Fruit fly (Drosophila melanogaster) whole organism, adult: ENCODE measurements around the gene CG8773.

Experiments used
- CG11617 ChIP-seq: fragments of 200-800 bp; sonication (Bioruptor generic); optimal IDR thresholded peaks from 2 replicates; lab custom pipeline; 2017; ENCODE audit warnings: mild to moderate bottlenecking, missing biosample characterization, missing genetic modification reagents, missing genetic modification characterization
- CG12768 ChIP-seq: fragments of 200-800 bp; sonication (Bioruptor generic); optimal IDR thresholded peaks from 2 replicates; lab custom pipeline; 2017; ENCODE audit warnings: missing biosample characterization, missing genetic modification characterization, mild to moderate bottlenecking, moderate library complexity, missing genetic modification reagents
- CG14711 ChIP-seq: fragments of 200-800 bp; sonication (Bioruptor generic); optimal IDR thresholded peaks from 2 replicates; lab custom pipeline; 2018; ENCODE audit warnings: missing biosample characterization, mild to moderate bottlenecking, missing genetic modification characterization, moderate library complexity
- CG1620 ChIP-seq: fragments of 200-800 bp; sonication (Bioruptor generic); optimal IDR thresholded peaks from 2 replicates; lab custom pipeline; 2016; ENCODE audit warnings: missing biosample characterization, missing genetic modification characterization
- CG33017 ChIP-seq: fragments of 200-800 bp; sonication (Bioruptor generic); optimal IDR thresholded peaks from 2 replicates; lab custom pipeline; 2018; ENCODE audit warnings: missing biosample characterization, mild to moderate bottlenecking, missing genetic modification characterization, moderate library complexity
- CG5204 ChIP-seq: fragments of 200-800 bp; sonication (Bioruptor generic); optimal IDR thresholded peaks from 2 replicates; lab custom pipeline; 2016; ENCODE audit warnings: missing biosample characterization, missing genetic modification characterization
- CG7045 ChIP-seq: fragments of 200-800 bp; sonication (Bioruptor generic); optimal IDR thresholded peaks from 2 replicates; lab custom pipeline; 2017; ENCODE audit warnings: missing biosample characterization, mild to moderate bottlenecking, missing genetic modification characterization
- CG7101 ChIP-seq: fragments of 200-800 bp; sonication (Bioruptor generic); optimal IDR thresholded peaks from 2 replicates; lab custom pipeline; 2018; ENCODE audit warnings: missing biosample characterization, mild to moderate bottlenecking, missing genetic modification characterization, moderate library complexity
- Clk ChIP-seq: fragments of 200-800 bp; sonication (Bioruptor generic); optimal IDR thresholded peaks from 2 replicates; lab custom pipeline; 2017; ENCODE audit warnings: missing biosample characterization, missing genetic modification characterization
- Crg-1 ChIP-seq: fragments of 200-800 bp; sonication (Bioruptor generic); optimal IDR thresholded peaks from 2 replicates; lab custom pipeline; 2016; ENCODE audit warnings: missing biosample characterization, missing genetic modification characterization
- Hr96 ChIP-seq: fragments of 200-800 bp; sonication (Bioruptor generic); optimal IDR thresholded peaks from 2 replicates; lab custom pipeline; 2016; ENCODE audit warnings: missing biosample characterization, missing genetic modification characterization
- Mnt ChIP-seq: fragments of 200-800 bp; sonication (Bioruptor generic); optimal IDR thresholded peaks from 2 replicates; lab custom pipeline; 2016; ENCODE audit warnings: missing biosample characterization, mild to moderate bottlenecking, missing genetic modification characterization
- bab1 ChIP-seq: fragments of 200-800 bp; sonication (Bioruptor generic); optimal IDR thresholded peaks from 3 replicates; lab custom pipeline; 2019; ENCODE audit warnings: missing biosample characterization, mild to moderate bottlenecking, missing genetic modification characterization, moderate library complexity
- cic ChIP-seq: fragments of 200-800 bp; sonication (Bioruptor generic); optimal IDR thresholded peaks from 2 replicates; lab custom pipeline; 2017; ENCODE audit warnings: missing biosample characterization, mild to moderate bottlenecking, missing genetic modification characterization, moderate library complexity
- cnc ChIP-seq, 2 experiments: fragments of >200 bp; optimal IDR thresholded peaks; 2 replicates each; lab custom pipeline; 2017
- kay ChIP-seq: fragments of 200-800 bp; sonication (Bioruptor generic); peaks from one replicate; lab custom pipeline; 2016; ENCODE audit warnings: missing biosample characterization, missing genetic modification characterization, borderline replicate concordance
- ovo ChIP-seq: fragments of 200-800 bp; sonication (Bioruptor generic); optimal IDR thresholded peaks from 2 replicates; lab custom pipeline; 2016; ENCODE audit warnings: missing biosample characterization, missing genetic modification characterization
- pad ChIP-seq: fragments of 200-800 bp; sonication (Bioruptor generic); optimal IDR thresholded peaks from 3 replicates; lab custom pipeline; 2017; ENCODE audit warnings: missing biosample characterization, missing genetic modification characterization, mild to moderate bottlenecking, moderate library complexity, missing genetic modification reagents
- tj ChIP-seq: fragments of 200-800 bp; sonication (Bioruptor generic); optimal IDR thresholded peaks from 3 replicates; lab custom pipeline; 2017; ENCODE audit warnings: missing biosample characterization, mild to moderate bottlenecking, missing genetic modification characterization, moderate library complexity
- toe ChIP-seq: fragments of 200-800 bp; sonication (Bioruptor generic); optimal IDR thresholded peaks from 2 replicates; lab custom pipeline; 2016; ENCODE audit warnings: missing biosample characterization, missing genetic modification characterization

The CG8773 gene

dm6 chr3R:13294461-13294860 lies at the start of gene CG8773:
Gene CG8773 (plus strand): TSS chr3R:13294748.
- no peak for TF ChIP-seq kay (GFP tag; lab: Kevin White, UChicago)
- no peak for TF ChIP-seq Crg-1 (GFP tag; lab: Kevin White, UChicago)
- TF ChIP-seq Mnt (GFP tag; lab: Kevin White, UChicago): no peak
- no peak for TF ChIP-seq tj (GFP tag; lab: Kevin White, UChicago)
- TF ChIP-seq cic: no peak
- TF ChIP-seq CG7045 (GFP tag; lab: Kevin White, UChicago): no peak
- TF ChIP-seq CG12768 (GFP tag; lab: Kevin White, UChicago): no peak
- TF ChIP-seq CG7101 (tag; lab: Kevin White, UChicago): no peak
- TF ChIP-seq Clk (GFP tag; lab: Kevin White, UChicago): no peak
- TF ChIP-seq toe (GFP tag; lab: Kevin White, UChicago): no peak

- TF ChIP-seq toe (GFP tag; lab: Kevin White, UChicago) (no peak), CG7101 (tag; lab: Kevin White, UChicago) (no peak), ovo (GFP tag; lab: Kevin White, UChicago) (no peak), bab1 (no peak), CG33017 (tag; lab: Kevin White, UChicago) (no peak), CG11617 (GFP tag; lab: Kevin White, UChicago) (no peak), Mnt (GFP tag; lab: Kevin White, UChicago) (no peak), CG14711 (tag; lab: Kevin White, UChicago) (no peak), cic (no peak), tj (GFP tag; lab: Kevin White, UChicago) (no peak)
Measured at dm6 chr3R:13257110-13257509, 37.4 kb upstream of the CG8773 start.

- peak; percentile 80 for TF ChIP-seq kay (GFP tag; lab: Kevin White, UChicago)
- TF ChIP-seq Mnt (GFP tag; lab: Kevin White, UChicago): no peak
- TF ChIP-seq CG12768 (GFP tag; lab: Kevin White, UChicago): peak; percentile 22
- no peak for TF ChIP-seq CG1620
- TF ChIP-seq CG33017 (tag; lab: Kevin White, UChicago): no peak
Measured at dm6 chr3R:13258696-13259567, 35.6 kb upstream of the CG8773 start, which contains the start of gene Ace. Gene Ace (minus strand): TSS chr3R:13259517.

DNA sequence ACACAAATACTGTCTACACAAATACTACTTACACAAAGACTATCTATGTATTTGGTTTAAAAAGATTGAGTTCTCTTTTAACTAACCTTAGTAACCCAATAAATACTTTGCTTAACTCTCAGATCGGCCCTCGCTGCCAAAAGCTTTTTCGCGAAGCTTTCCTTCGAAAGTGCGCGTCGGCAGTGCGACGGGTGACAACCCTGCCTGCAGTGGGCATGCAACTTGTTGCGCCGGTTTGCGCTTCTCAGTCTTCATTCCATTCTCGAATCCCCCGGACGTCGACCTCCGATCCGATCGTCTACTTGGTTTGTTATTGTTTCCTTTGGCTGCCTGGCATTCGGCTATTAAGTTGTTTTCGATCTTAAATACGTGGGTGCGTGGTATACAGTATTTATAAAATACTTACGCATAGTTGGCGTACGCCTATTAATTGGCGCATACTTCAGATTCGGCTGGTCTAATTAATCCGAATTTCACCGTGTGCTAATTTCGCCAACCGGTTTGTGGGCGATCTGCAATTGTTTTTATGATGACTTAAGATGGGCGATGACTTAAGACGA lies 34.4 kb upstream of the CG8773 start, which contains the start of gene CG11686:
Gene CG11686 (plus strand): TSS at position 243 of the 560 bp plus-strand sequence.
- peak; percentile 27 for TF ChIP-seq Mnt (GFP tag; lab: Kevin White, UChicago)
- no peak for TF ChIP-seq tj (GFP tag; lab: Kevin White, UChicago)
- TF ChIP-seq CG12768 (GFP tag; lab: Kevin White, UChicago): peak; percentile 49
- TF ChIP-seq CG14711 (tag; lab: Kevin White, UChicago): peak; percentile 94
- peak; percentile 6 for TF ChIP-seq CG5204 (GFP tag; lab: Kevin White, UChicago)
- peak; percentile 28 for TF ChIP-seq bab1
- TF ChIP-seq cnc (optimal IDR thresholded peaks at IDR 0.05; lab: Kevin White, UChicago): no peak

DNA sequence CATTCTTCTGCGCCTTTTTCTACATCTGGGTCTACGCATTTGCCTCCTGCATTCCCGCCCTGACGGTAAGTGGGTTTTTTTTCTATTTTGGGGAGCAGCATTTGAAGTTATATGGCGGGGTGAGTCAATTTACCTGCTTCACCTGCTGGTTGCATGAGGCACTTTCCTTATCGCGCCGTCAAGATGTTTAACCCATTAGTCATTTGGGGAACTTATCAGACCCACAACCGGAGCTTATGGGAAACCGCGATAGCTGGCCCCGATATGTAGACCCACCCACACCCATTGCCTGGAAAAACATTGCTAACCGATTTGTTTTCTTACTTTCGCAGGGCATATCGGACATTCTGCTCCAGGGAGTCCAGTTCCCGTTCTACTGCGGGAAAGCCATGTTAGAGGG lies 32.8 kb upstream of the CG8773 start:
- TF ChIP-seq CG5204 (GFP tag; lab: Kevin White, UChicago) (no peak), cnc (optimal IDR thresholded peaks at IDR 0.05; lab: Kevin White, UChicago) (no peak), Clk (GFP tag; lab: Kevin White, UChicago) (no peak), kay (GFP tag; lab: Kevin White, UChicago) (no peak)

dm6 chr3R:13264061-13264661 lies 30.4 kb upstream of the CG8773 start, which contains the start of gene Ravus:
Gene Ravus (minus strand): TSS chr3R:13264061.
- TF ChIP-seq CG7045 (GFP tag; lab: Kevin White, UChicago) (peak; percentile 19), CG5204 (GFP tag; lab: Kevin White, UChicago) (peak; percentile 66), ovo (GFP tag; lab: Kevin White, UChicago) (no peak), CG33017 (tag; lab: Kevin White, UChicago) (peak; percentile 45), bab1 (peak; percentile 49), CG11617 (GFP tag; lab: Kevin White, UChicago) (peak; percentile 42), Clk (GFP tag; lab: Kevin White, UChicago) (no peak), toe (GFP tag; lab: Kevin White, UChicago) (peak; percentile 76), kay (GFP tag; lab: Kevin White, UChicago) (no peak), tj (GFP tag; lab: Kevin White, UChicago) (peak; percentile 14), pad (GFP tag; lab: Kevin White, UChicago) (peak; percentile 21), Mnt (GFP tag; lab: Kevin White, UChicago) (peak; percentile 51), Hr96 (peak; percentile 38), CG7101 (tag; lab: Kevin White, UChicago) (peak; percentile 58), CG14711 (tag; lab: Kevin White, UChicago) (peak; percentile 96), cnc (optimal IDR thresholded peaks at IDR 0.05; lab: Kevin White, UChicago) (no peak), Crg-1 (GFP tag; lab: Kevin White, UChicago) (no peak)
